Worm (Caenorhabditis elegans) whole organism, L4/young adult: Measurements from ENCODE around the gene txt-1.

Experiments
- W03F9.2 ChIP-seq: fragments of 150-350 bp; optimal IDR thresholded peaks from 2 replicates; lab custom pipeline; 2014; ENCODE audit warnings: missing biosample characterization, missing genetic modification characterization
- him-1 ChIP-seq: sonication (generic microtip); optimal IDR thresholded peaks from 2 replicates; lab custom pipeline; 2016; ENCODE audit warnings: missing genotype, missing genetic modification reagents, missing genetic modification characterization, missing compliant biosample characterization

DNA sequence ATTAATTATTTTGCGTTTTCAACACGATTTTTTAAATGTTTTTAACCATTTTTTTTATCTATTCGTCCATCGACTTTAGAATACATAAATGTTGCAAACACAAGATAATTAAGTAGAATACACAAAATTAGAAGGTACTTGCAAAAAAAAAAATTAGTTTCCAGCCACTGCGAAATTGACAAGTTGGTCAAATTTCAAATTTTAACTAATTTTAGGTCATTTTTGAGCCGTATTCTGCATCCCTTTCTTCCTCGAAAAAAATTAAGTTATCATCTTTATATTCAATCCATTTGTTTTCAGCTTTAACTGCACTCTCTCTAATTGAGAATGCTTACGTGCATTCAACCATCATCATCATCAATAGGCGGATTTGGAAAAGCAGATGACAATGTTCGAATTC lies 36.6 kb upstream of the txt-1 start, which contains the start of gene egl-26:
- TF ChIP-seq W03F9.2 (tag; lab: Kevin White, UChicago), result no peak
- no peak for TF ChIP-seq him-1
